Worm (Caenorhabditis elegans) whole organism, L2 larva: ENCODE results near the gene rfk-1.

ENCODE experiments used
- Y55F3AM.14 ChIP-seq: fragments of 200-800 bp; sonication (Bioruptor generic); optimal IDR thresholded peaks from 2 replicates; lab custom pipeline; 2018; ENCODE audit warnings: mild to moderate bottlenecking, missing genetic modification characterization, missing compliant biosample characterization
- aly-2 ChIP-seq: fragments of 150-350 bp; optimal IDR thresholded peaks from 2 replicates; lab custom pipeline; 2014; ENCODE audit warnings: missing biosample characterization, missing genetic modification characterization
- elt-1 ChIP-seq: fragments of 150-350 bp; optimal IDR thresholded peaks from 2 replicates; lab custom pipeline; 2014; ENCODE audit warnings: missing biosample characterization, missing genetic modification characterization
- elt-3 ChIP-seq: sonication (generic microtip); optimal IDR thresholded peaks from 2 replicates; lab custom pipeline; 2017; ENCODE audit warnings: missing biosample characterization, missing genetic modification characterization
- lin-39 ChIP-seq: fragments of 150-350 bp; optimal IDR thresholded peaks from 2 replicates; lab custom pipeline; 2014; ENCODE audit warnings: missing biosample characterization, missing genetic modification reagents, missing genetic modification characterization
- lsy-2 ChIP-seq, 2 experiments: fragments of 150-350 bp in 1 of 2; sonication (generic microtip) in 1 of 2; optimal IDR thresholded peaks; 2 replicates each; lab custom pipeline; 2014 to 2017; ENCODE audit warnings: missing biosample characterization in 2 of 2, missing genetic modification characterization in 2 of 2
- nhr-12 ChIP-seq: fragments of 150-350 bp; optimal IDR thresholded peaks from 2 replicates; lab custom pipeline; 2014; ENCODE audit warnings: missing biosample characterization, missing genetic modification characterization
- nhr-237 ChIP-seq: fragments of 150-350 bp; optimal IDR thresholded peaks from 2 replicates; lab custom pipeline; 2014; ENCODE audit warnings: missing biosample characterization, missing genetic modification characterization
- nhr-77 ChIP-seq: fragments of 150-350 bp; optimal IDR thresholded peaks from 2 replicates; lab custom pipeline; 2014; ENCODE audit warnings: missing biosample characterization, missing genetic modification characterization
- snpc-4 ChIP-seq: fragments of 150-350 bp; optimal IDR thresholded peaks from 2 replicates; lab custom pipeline; 2014; ENCODE audit warnings: missing biosample characterization, missing genetic modification characterization
- unc-55 ChIP-seq: fragments of 150-350 bp; sonication (generic microtip); optimal IDR thresholded peaks from 3 replicates; lab custom pipeline; 2014; ENCODE audit warnings: missing biosample characterization, missing genetic modification reagents, missing genetic modification characterization
- unc-62 ChIP-seq: fragments of 150-350 bp; optimal IDR thresholded peaks from 2 replicates; lab custom pipeline; 2014; ENCODE audit warnings: missing biosample characterization, missing genetic modification reagents, missing genetic modification characterization
- zag-1 ChIP-seq: fragments of 150-350 bp; optimal IDR thresholded peaks from 2 replicates; lab custom pipeline; 2014; ENCODE audit warnings: missing biosample characterization, missing genetic modification characterization
- ztf-11 ChIP-seq: sonication (generic microtip); optimal IDR thresholded peaks from 2 replicates; lab custom pipeline; 2017; ENCODE audit warnings: missing biosample characterization, missing genetic modification characterization

ce11 chrIV:10437114-10437513 is 27.8 kb upstream of the rfk-1 start:
- no peak for TF ChIP-seq lsy-2 (tag; optimal IDR thresholded peaks at IDR 0.05; lab: Kevin White, UChicago)
- TF ChIP-seq elt-1 (tag; lab: Kevin White, UChicago), result no peak
- no peak for TF ChIP-seq ztf-11 (tag; lab: Kevin White, UChicago)
- no peak for TF ChIP-seq Y55F3AM.14 (GFP tag; lab: Kevin White, UChicago)
- TF ChIP-seq elt-3 (tag; lab: Kevin White, UChicago), result no peak
- TF ChIP-seq aly-2 (tag; lab: Kevin White, UChicago), result no peak
- no peak for TF ChIP-seq unc-62 (GFP tag; lab: Kevin White, UChicago)
- no peak for TF ChIP-seq nhr-237 (tag; lab: Kevin White, UChicago)
- TF ChIP-seq nhr-12 (tag; lab: Kevin White, UChicago), result no peak
- TF ChIP-seq zag-1 (tag; lab: Kevin White, UChicago), result no peak
- TF ChIP-seq unc-55, result no peak
- TF ChIP-seq snpc-4 (tag; lab: Kevin White, UChicago), result no peak
- no peak for TF ChIP-seq nhr-77 (tag; lab: Kevin White, UChicago)
- no peak for TF ChIP-seq lin-39 (tag; lab: Kevin White, UChicago)
